Worm (Caenorhabditis elegans) whole organism, L4 larva: ENCODE results near the gene ZK666.15.

Experiments used
- T20F7.1 ChIP-seq: fragments of 200-800 bp; sonication (Bioruptor generic); optimal IDR thresholded peaks from 2 replicates; lab custom pipeline; 2018; ENCODE audit warnings: mild to moderate bottlenecking, missing genetic modification characterization, missing compliant biosample characterization
- ama-1 ChIP-seq: fragments of 150-350 bp; optimal IDR thresholded peaks from 2 replicates; lab custom pipeline; 2014; ENCODE audit warnings: inconsistent platforms, mixed read lengths
- ces-1 ChIP-seq: fragments of 150-350 bp; sonication (generic microtip); optimal IDR thresholded peaks from 4 replicates; lab custom pipeline; 2014; ENCODE audit warnings: missing biosample characterization, missing genetic modification reagents, missing genetic modification characterization
- dpl-1 ChIP-seq: fragments of 150-350 bp; optimal IDR thresholded peaks from 2 replicates; lab custom pipeline; 2014; ENCODE audit warnings: missing biosample characterization, missing genetic modification reagents, missing genetic modification characterization
- fkh-10 ChIP-seq: fragments of 150-350 bp; optimal IDR thresholded peaks from 2 replicates; lab custom pipeline; 2014; ENCODE audit warnings: missing biosample characterization, missing genetic modification reagents, missing genetic modification characterization
- lin-38 ChIP-seq: fragments of 200-800 bp; sonication (Bioruptor generic); IDR thresholded peaks from 2 replicates; pipeline ENCODE4 v1.3.6; 2022; ENCODE audit warnings: missing genetic modification reagents, missing genetic modification characterization, missing compliant biosample characterization
- mes-2 ChIP-seq: sonication (generic microtip); optimal IDR thresholded peaks from 2 replicates; lab custom pipeline; 2016; ENCODE audit warnings: missing genotype, mild to moderate bottlenecking, missing genetic modification characterization, missing compliant biosample characterization; ENCODE audit not compliant: poor library complexity, severe bottlenecking
- nhr-111 ChIP-seq: fragments of 200-800 bp; sonication (Bioruptor generic); optimal IDR thresholded peaks from 2 replicates; lab custom pipeline; 2018; ENCODE audit warnings: mild to moderate bottlenecking, missing genetic modification characterization, missing compliant biosample characterization
- nhr-25 ChIP-seq: sonication (generic microtip); optimal IDR thresholded peaks from 2 replicates; lab custom pipeline; 2017; ENCODE audit warnings: missing genetic modification characterization, mild to moderate bottlenecking, missing compliant biosample characterization, antibody characterized with exemption, moderate library complexity, borderline replicate concordance; ENCODE audit not compliant: insufficient read depth
- unc-39 ChIP-seq: sonication (generic microtip); optimal IDR thresholded peaks from 2 replicates; lab custom pipeline; 2017; ENCODE audit warnings: missing biosample characterization, missing genetic modification characterization
- ztf-11 ChIP-seq: fragments of 150-350 bp; optimal IDR thresholded peaks from 2 replicates; lab custom pipeline; 2014; ENCODE audit warnings: missing biosample characterization, missing genetic modification characterization

DNA sequence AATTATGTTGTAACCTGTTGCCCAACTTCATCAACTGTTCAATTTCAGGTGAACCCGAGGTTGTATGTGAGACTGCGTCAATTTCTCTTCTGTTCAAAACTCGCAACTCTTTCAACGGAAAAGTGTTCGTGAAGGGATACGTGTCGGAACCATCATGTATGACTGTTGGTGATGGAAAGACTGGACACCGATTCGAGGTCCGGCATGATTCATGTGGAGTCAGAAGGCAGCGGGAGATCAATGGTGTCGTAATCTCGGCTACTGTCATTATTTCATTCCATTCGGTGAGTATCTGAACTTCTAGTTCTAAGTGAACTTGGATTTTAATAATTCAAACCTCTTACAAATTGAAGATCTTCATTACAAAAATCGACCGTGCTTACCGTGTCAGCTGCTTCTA is 49.0 kb upstream of the ZK666.15 start:
- TF ChIP-seq mes-2 (no peak), unc-39 (tag; lab: Kevin White, UChicago) (no peak), lin-38 (GFP tag; lab: Robert Waterston, UW) (no peak), dpl-1 (GFP tag; lab: Kevin White, UChicago) (no peak), T20F7.1 (GFP tag; lab: Kevin White, UChicago) (no peak), nhr-25 (no peak), ztf-11 (tag; lab: Kevin White, UChicago) (no peak), ama-1 (no peak), ces-1 (GFP tag; lab: Kevin White, UChicago) (no peak), nhr-111 (GFP tag; lab: Kevin White, UChicago) (no peak), fkh-10 (no peak)
